Fruit fly (Drosophila melanogaster) whole organism, embryonic: ENCODE results near the gene Mgat4a.
A peak's percentile ranks its signal among the peaks of the same experiment; 100 is the strongest.

ENCODE experiments used
- ATbp ChIP-seq: fragments of 200-800 bp; sonication (Bioruptor generic); optimal IDR thresholded peaks from 2 replicates; lab custom pipeline; 2017; ENCODE audit warnings: missing biosample characterization, mild to moderate bottlenecking, missing genetic modification characterization, missing genetic modification reagents
- Awh ChIP-seq: fragments of 200-800 bp; sonication (Bioruptor generic); IDR thresholded peaks from 2 replicates; pipeline ENCODE4, ENCODE4 v1.3.6; 2022; ENCODE audit warnings: missing biosample characterization, missing genetic modification characterization
- CG11093 ChIP-seq: fragments of 200-800 bp; sonication (Bioruptor generic); IDR thresholded peaks from 3 replicates; pipeline ENCODE4 v1.3.6; 2022; ENCODE audit warnings: missing biosample characterization, missing genetic modification characterization
- CG12942 ChIP-seq: fragments of 200-800 bp; sonication (Bioruptor generic); optimal IDR thresholded peaks from 3 replicates; lab custom pipeline; 2016; ENCODE audit warnings: missing biosample characterization, missing genetic modification characterization
- CG13123 ChIP-seq: fragments of 200-800 bp; sonication (Bioruptor generic); optimal IDR thresholded peaks from 2 replicates; lab custom pipeline; 2016; ENCODE audit warnings: missing biosample characterization, missing genetic modification characterization
- CG13424 ChIP-seq: fragments of 200-800 bp; sonication (Bioruptor generic); optimal IDR thresholded peaks from 2 replicates; lab custom pipeline; 2019; ENCODE audit warnings: missing biosample characterization, mild to moderate bottlenecking, missing genetic modification characterization, moderate library complexity
- CG14667 ChIP-seq: fragments of 200-800 bp; sonication (Bioruptor generic); IDR thresholded peaks from 2 replicates; pipeline ENCODE4 v1.3.6; 2022; ENCODE audit warnings: missing biosample characterization, missing genetic modification characterization
- CG15601 ChIP-seq: fragments of 200-800 bp; sonication (Bioruptor generic); optimal IDR thresholded peaks from 3 replicates; lab custom pipeline; 2019; ENCODE audit warnings: missing biosample characterization, mild to moderate bottlenecking, missing genetic modification characterization, moderate library complexity
- CG1647 ChIP-seq: fragments of 200-800 bp; sonication (Bioruptor generic); optimal IDR thresholded peaks from 3 replicates; lab custom pipeline; 2016; ENCODE audit warnings: missing biosample characterization, missing genetic modification characterization
- CG16779 ChIP-seq: fragments of 200-800 bp; sonication (Bioruptor generic); IDR thresholded peaks from 2 replicates; pipeline ENCODE4 v1.3.6; 2022; ENCODE audit warnings: missing biosample characterization, missing genetic modification characterization
- CG2199 ChIP-seq: fragments of 200-800 bp; sonication (Bioruptor generic); IDR thresholded peaks from 3 replicates; pipeline ENCODE4 v1.3.6; 2022; ENCODE audit warnings: missing biosample characterization, missing genetic modification characterization
- CG2875 ChIP-seq: fragments of 200-800 bp; sonication (Bioruptor generic); optimal IDR thresholded peaks from 2 replicates; lab custom pipeline; 2017; ENCODE audit warnings: missing biosample characterization, mild to moderate bottlenecking, missing genetic modification characterization, missing genetic modification reagents
- CG34224 ChIP-seq: fragments of 200-800 bp; sonication (Bioruptor generic); IDR thresholded peaks from 3 replicates; pipeline ENCODE4 v1.3.6; 2022; ENCODE audit warnings: missing biosample characterization, missing genetic modification characterization; ENCODE audit not compliant: partially characterized antibody
- CG4328 ChIP-seq: fragments of 200-800 bp; sonication (Bioruptor generic); optimal IDR thresholded peaks from 3 replicates; lab custom pipeline; 2017; ENCODE audit warnings: missing biosample characterization, missing genetic modification reagents, missing genetic modification characterization
- CG4360 ChIP-seq: fragments of 200-800 bp; sonication (Bioruptor generic); IDR thresholded peaks from 2 replicates; pipeline ENCODE4 v1.3.6; 2022; ENCODE audit warnings: missing biosample characterization, missing genetic modification characterization
- CG6175 ChIP-seq: fragments of 200-800 bp; sonication (Bioruptor generic); IDR thresholded peaks from 3 replicates; pipeline ENCODE4 v1.3.6; 2022; ENCODE audit warnings: missing biosample characterization, missing genetic modification characterization
- CG6254 ChIP-seq: fragments of 200-800 bp; sonication (Bioruptor generic); optimal IDR thresholded peaks from 3 replicates; lab custom pipeline; 2017; ENCODE audit warnings: mild to moderate bottlenecking, missing biosample characterization, missing genetic modification reagents, missing genetic modification characterization
- CG8089 ChIP-seq: fragments of 200-800 bp; sonication (Bioruptor generic); optimal IDR thresholded peaks from 3 replicates; lab custom pipeline; 2016; ENCODE audit warnings: missing biosample characterization, missing genetic modification characterization
- CG9215 ChIP-seq: fragments of 200-800 bp; sonication (Bioruptor generic); IDR thresholded peaks from 2 replicates; pipeline ENCODE4 v1.3.6; 2022; ENCODE audit warnings: missing biosample characterization, missing genetic modification characterization
- CoRest ChIP-seq: fragments of 200-800 bp; sonication (Bioruptor generic); optimal IDR thresholded peaks from 3 replicates; lab custom pipeline; 2018; ENCODE audit warnings: missing biosample characterization, mild to moderate bottlenecking, missing genetic modification characterization, moderate library complexity
- CrebB ChIP-seq: fragments of 200-800 bp; sonication (Bioruptor generic); optimal IDR thresholded peaks from 3 replicates; lab custom pipeline; 2018; ENCODE audit warnings: missing biosample characterization, mild to moderate bottlenecking, missing genetic modification characterization
- D19A ChIP-seq: fragments of 200-800 bp; optimal IDR thresholded peaks from 3 replicates; lab custom pipeline; 2019; ENCODE audit warnings: missing biosample characterization, mild to moderate bottlenecking, missing genetic modification characterization, moderate library complexity
- Dbx ChIP-seq: fragments of 200-800 bp; sonication (Bioruptor generic); IDR thresholded peaks from 3 replicates; pipeline ENCODE4 v1.3.6; 2022; ENCODE audit warnings: missing biosample characterization, missing genetic modification characterization
- Fer1 ChIP-seq: fragments of 200-800 bp; sonication (Bioruptor generic); optimal IDR thresholded peaks from 2 replicates; lab custom pipeline; 2017; ENCODE audit warnings: missing biosample characterization, mild to moderate bottlenecking, missing genetic modification characterization
- H15 ChIP-seq: fragments of 200-800 bp; sonication (Bioruptor generic); IDR thresholded peaks from 3 replicates; pipeline ENCODE4 v1.3.6; 2022; ENCODE audit warnings: missing biosample characterization, missing genetic modification characterization
- Hey ChIP-seq: fragments of 200-800 bp; sonication (Bioruptor generic); optimal IDR thresholded peaks from 3 replicates; lab custom pipeline; 2018; ENCODE audit warnings: missing biosample characterization, mild to moderate bottlenecking, missing genetic modification characterization
- Lhr ChIP-seq: fragments of 200-800 bp; sonication (Bioruptor generic); optimal IDR thresholded peaks from 3 replicates; lab custom pipeline; 2017; ENCODE audit warnings: mild to moderate bottlenecking, missing biosample characterization, missing genetic modification reagents, missing genetic modification characterization
- NC2α ChIP-seq: fragments of 200-800 bp; sonication (Bioruptor generic); optimal IDR thresholded peaks from 2 replicates; lab custom pipeline; 2016; ENCODE audit warnings: missing biosample characterization, missing genetic modification characterization
- Neu2 ChIP-seq: fragments of 200-800 bp; sonication (Bioruptor generic); optimal IDR thresholded peaks from 3 replicates; lab custom pipeline; 2016; ENCODE audit warnings: missing biosample characterization, missing genetic modification characterization, borderline replicate concordance
- Pdp1 ChIP-seq, 2 experiments: fragments of 200-800 bp; sonication (Bioruptor generic); optimal IDR thresholded peaks; 3 replicates each; lab custom pipeline; 2016; ENCODE audit warnings: missing biosample characterization in 2 of 2, missing genetic modification characterization in 2 of 2, mild to moderate bottlenecking in 1 of 2, moderate library complexity in 1 of 2
- Sry-δ ChIP-seq: fragments of 200-800 bp; sonication (Bioruptor generic); optimal IDR thresholded peaks from 2 replicates; lab custom pipeline; 2016; ENCODE audit warnings: missing biosample characterization, missing genetic modification characterization
- az2 ChIP-seq: fragments of 200-800 bp; sonication (Bioruptor generic); optimal IDR thresholded peaks from 3 replicates; lab custom pipeline; 2016; ENCODE audit warnings: missing biosample characterization, missing genetic modification characterization
- dmrt99B ChIP-seq: fragments of 200-800 bp; sonication (Bioruptor generic); optimal IDR thresholded peaks from 2 replicates; lab custom pipeline; 2018; ENCODE audit warnings: missing biosample characterization, mild to moderate bottlenecking, missing genetic modification characterization, moderate library complexity
- esg ChIP-seq: fragments of 200-800 bp; sonication (Bioruptor generic); conservative IDR thresholded peaks from 2 replicates; pipeline ENCODE4 v1.3.6; 2022; ENCODE audit warnings: missing biosample characterization, missing genetic modification characterization
- eyg ChIP-seq: fragments of 200-800 bp; sonication (Bioruptor generic); optimal IDR thresholded peaks from 3 replicates; lab custom pipeline; 2016; ENCODE audit warnings: missing biosample characterization, missing genetic modification characterization
- fu2 ChIP-seq: fragments of 200-800 bp; sonication (Bioruptor generic); optimal IDR thresholded peaks from 2 replicates; lab custom pipeline; 2016; ENCODE audit warnings: missing biosample characterization, missing genetic modification characterization
- gce ChIP-seq: fragments of 200-800 bp; sonication (Bioruptor generic); IDR thresholded peaks from 3 replicates; pipeline ENCODE4 v1.3.6; 2022; ENCODE audit warnings: missing biosample characterization, missing genetic modification characterization
- grn ChIP-seq: fragments of 200-800 bp; sonication (Bioruptor generic); optimal IDR thresholded peaks from 3 replicates; lab custom pipeline; 2017; ENCODE audit warnings: missing biosample characterization, missing genetic modification characterization
- gt ChIP-seq: fragments of 200-800 bp; sonication (Bioruptor generic); IDR thresholded peaks from 2 replicates; pipeline ENCODE4 v1.3.6; 2022; ENCODE audit warnings: missing biosample characterization, missing genetic modification characterization
- hkb ChIP-seq, 2 experiments: fragments of 200-800 bp in 1 of 2; fragments of >200 bp in 1 of 2; sonication (Bioruptor generic) in 1 of 2; IDR thresholded peaks in 1 of 2; optimal IDR thresholded peaks in 1 of 2; 2 replicates each; pipeline versions ENCODE4 v1.3.6 to Lab custom; 2017 to 2022; ENCODE audit warnings: missing biosample characterization in 1 of 2, missing genetic modification characterization in 1 of 2
- kay ChIP-seq: fragments of 200-800 bp; sonication (Bioruptor generic); optimal IDR thresholded peaks from 2 replicates; lab custom pipeline; 2016; ENCODE audit warnings: missing biosample characterization, missing genetic modification characterization
- mam ChIP-seq: fragments of 200-800 bp; sonication (Bioruptor generic); optimal IDR thresholded peaks from 3 replicates; lab custom pipeline; 2016; ENCODE audit warnings: missing biosample characterization, missing genetic modification characterization
- pan ChIP-seq, 4 experiments: fragments of >200 bp in 3 of 4; fragments of 200-800 bp in 1 of 4; sonication (Bioruptor generic) in 1 of 4; optimal IDR thresholded peaks in 3 of 4; IDR thresholded peaks in 1 of 4; 2 replicates each; pipeline versions ENCODE4 v1.3.6 to Lab custom; 2017 to 2022; ENCODE audit warnings: missing biosample characterization in 2 of 4, missing genetic modification characterization in 2 of 4, mixed read lengths in 1 of 4
- seq ChIP-seq: fragments of 200-800 bp; sonication (Bioruptor generic); IDR thresholded peaks from 2 replicates; pipeline ENCODE4 v1.3.6; 2022; ENCODE audit warnings: missing biosample characterization, missing genetic modification characterization
- shn ChIP-seq: fragments of 200-800 bp; sonication (Bioruptor generic); optimal IDR thresholded peaks from 3 replicates; lab custom pipeline; 2016; ENCODE audit warnings: missing biosample characterization, missing genetic modification characterization
- stc ChIP-seq: fragments of 200-800 bp; sonication (Bioruptor generic); IDR thresholded peaks from 2 replicates; pipeline ENCODE4 v1.3.6; 2022; ENCODE audit warnings: missing biosample characterization, missing genetic modification characterization
- tin ChIP-seq: fragments of 200-800 bp; sonication (Bioruptor generic); optimal IDR thresholded peaks from 3 replicates; lab custom pipeline; 2016; ENCODE audit warnings: missing biosample characterization, missing genetic modification characterization
- trem ChIP-seq: fragments of 200-800 bp; optimal IDR thresholded peaks from 3 replicates; lab custom pipeline; 2019; ENCODE audit warnings: missing biosample characterization, mild to moderate bottlenecking, missing genetic modification characterization, moderate library complexity
- zfh1 ChIP-seq: fragments of 200-800 bp; sonication (Bioruptor generic); IDR thresholded peaks from 3 replicates; pipeline ENCODE4 v1.3.6; 2022; ENCODE audit warnings: missing biosample characterization, missing genetic modification characterization

Mgat4a gene

dm6 chr3L:14759097-14759795 is 2.6 kb upstream of the Mgat4a start (continued):
- peak; percentile 99 for TF ChIP-seq CG6175 (GFP tag; lab: Robert Waterston, UW)
- peak; percentile 100 for TF ChIP-seq CG13424 (tag; lab: Kevin White, UChicago)
- peak; percentile 99 for TF ChIP-seq CG12942 (GFP tag; lab: Kevin White, UChicago)
- TF ChIP-seq CrebB (tag; lab: Kevin White, UChicago): peak; percentile 99
- TF ChIP-seq Pdp1 (GFP tag; optimal IDR thresholded peaks at IDR 0.05; lab: Kevin White, UChicago): peak; percentile 98 to 99
- TF ChIP-seq kay (GFP tag; lab: Kevin White, UChicago): peak; percentile 99
- peak; percentile 99 for TF ChIP-seq zfh1 (GFP tag; lab: Robert Waterston, UW)
- peak; percentile 88 for TF ChIP-seq CG4360 (GFP tag; lab: Robert Waterston, UW)
- TF ChIP-seq CG16779 (GFP tag; lab: Robert Waterston, UW): peak; percentile 99
- peak; percentile 99 for TF ChIP-seq shn (GFP tag; lab: Kevin White, UChicago)
- TF ChIP-seq CoRest (tag; lab: Kevin White, UChicago): peak; percentile 100
- peak; percentile 99 for TF ChIP-seq Lhr (GFP tag; lab: Kevin White, UChicago)
- TF ChIP-seq fu2 (GFP tag; lab: Kevin White, UChicago): peak; percentile 99
- peak; percentile 82 for TF ChIP-seq Sry-δ (GFP tag; lab: Kevin White, UChicago)
- TF ChIP-seq hkb (optimal IDR thresholded peaks at IDR 0.05; lab: Kevin White, UChicago): peak; percentile 4
- peak; percentile 100 for TF ChIP-seq hkb (GFP tag; IDR thresholded peaks at IDR 0.05; lab: Robert Waterston, UW)
- peak; percentile 99 for TF ChIP-seq CG11093
- peak; percentile 99 for TF ChIP-seq gce (GFP tag; lab: Robert Waterston, UW)
- TF ChIP-seq CG15601 (tag; lab: Kevin White, UChicago): peak; percentile 99
- peak; percentile 99 for TF ChIP-seq H15 (GFP tag; lab: Robert Waterston, UW)
- peak; percentile 99 for TF ChIP-seq CG9215 (GFP tag; lab: Robert Waterston, UW)
- peak; percentile 98 for TF ChIP-seq Hey (tag; lab: Kevin White, UChicago)
- peak; percentile 99 for TF ChIP-seq CG14667 (GFP tag; lab: Robert Waterston, UW)
- TF ChIP-seq trem (tag; lab: Kevin White, UChicago): peak; percentile 98
- peak; percentile 99 for TF ChIP-seq mam (GFP tag; lab: Kevin White, UChicago)
- peak; percentile 100 for TF ChIP-seq CG4328 (GFP tag; lab: Kevin White, UChicago)
- peak; percentile 98 for TF ChIP-seq CG13123 (GFP tag; lab: Kevin White, UChicago)
- TF ChIP-seq ATbp (GFP tag; lab: Kevin White, UChicago): peak; percentile 100
- TF ChIP-seq tin (GFP tag; lab: Kevin White, UChicago): peak; percentile 100
- peak; percentile 96 for TF ChIP-seq CG2199 (GFP tag; lab: Robert Waterston, UW)
- peak; percentile 98 for TF ChIP-seq eyg (GFP tag; lab: Kevin White, UChicago)
- peak; percentile 33; the same call in 1 of the 3 replicates for TF ChIP-seq CG34224 (GFP tag; lab: Robert Waterston, UW)
- peak; percentile 97 for TF ChIP-seq NC2α (GFP tag; lab: Kevin White, UChicago)
- peak; percentile 98 for TF ChIP-seq CG8089 (GFP tag; lab: Kevin White, UChicago)
- TF ChIP-seq Fer1 (GFP tag; lab: Kevin White, UChicago): peak; percentile 100
- TF ChIP-seq Neu2 (GFP tag; lab: Kevin White, UChicago): peak; percentile 96
- peak; percentile 96 for TF ChIP-seq grn
- peak; percentile 100 for TF ChIP-seq seq
- TF ChIP-seq CG2875: peak; percentile 100
- peak; percentile 99 for TF ChIP-seq az2 (GFP tag; lab: Kevin White, UChicago)
- peak; percentile 100 for TF ChIP-seq esg
- TF ChIP-seq pan (optimal IDR thresholded peaks at IDR 0.05; lab: Kevin White, UChicago): no peak
- TF ChIP-seq pan (GFP tag; optimal IDR thresholded peaks at IDR 0.05 in 1 of 2, IDR thresholded peaks at IDR 0.05 in 1 of 2): peak in 1 of 2 experiments; percentile 99
- peak; percentile 100 for TF ChIP-seq dmrt99B (tag; lab: Kevin White, UChicago)
- TF ChIP-seq gt: peak; percentile 97
- peak; percentile 98 for TF ChIP-seq D19A (tag; lab: Kevin White, UChicago)
- peak; percentile 100 for TF ChIP-seq Dbx (GFP tag; lab: Robert Waterston, UW)
- TF ChIP-seq CG1647 (GFP tag; lab: Kevin White, UChicago): peak; percentile 99
- peak; percentile 100 for TF ChIP-seq stc (GFP tag; lab: Robert Waterston, UW)
- peak; percentile 99 for TF ChIP-seq Awh
- TF ChIP-seq CG6254 (GFP tag; lab: Kevin White, UChicago): peak; percentile 98
